Fruit fly (Drosophila melanogaster): Measurements from ENCODE around the gene Gr10b.

The Gr10b gene

dm6 chrX:11391364-11391915, 21.6 kb downstream of the Gr10b start (continued):
- TF ChIP-seq CG18764 (GFP tag; optimal IDR thresholded peaks at IDR 0.05) (no peak), Aef1 (GFP tag; IDR thresholded peaks at IDR 0.05) (peak; percentile 60), Dbx (GFP tag; IDR thresholded peaks at IDR 0.05) (peak; percentile 50; the same call in 2 of the 3 replicates), CG7271 (tag; optimal IDR thresholded peaks at IDR 0.05) (no peak), vvl (GFP tag; IDR thresholded peaks at IDR 0.05) (peak; percentile 75), CG2120 (GFP tag; optimal IDR thresholded peaks at IDR 0.05) (peak; percentile 54), CG12942 (GFP tag; optimal IDR thresholded peaks at IDR 0.05) (no peak), CG7839 (tag; optimal IDR thresholded peaks at IDR 0.05) (peak; percentile 42), Dll (GFP tag; IDR thresholded peaks at IDR 0.05; ENCODE audit: partially characterized antibody) (no peak), Vsx1 (GFP tag; optimal IDR thresholded peaks at IDR 0.05) (no peak), CG7786 (GFP tag; optimal IDR thresholded peaks at IDR 0.05) (peak; percentile 16), CG13123 (GFP tag; optimal IDR thresholded peaks at IDR 0.05) (no peak), CG17612 (GFP tag; IDR thresholded peaks at IDR 0.05) (peak; percentile 42; the same call in 1 of the 2 replicates), cwo (GFP tag; optimal IDR thresholded peaks at IDR 0.05) (peak; percentile 5), bcd (GFP tag; optimal IDR thresholded peaks at IDR 0.05) (peak; percentile 20), CG14441 (GFP tag; IDR thresholded peaks at IDR 0.05) (peak; percentile 78), amos (GFP tag; IDR thresholded peaks at IDR 0.05; ENCODE audit: partially characterized antibody) (no peak), ci (GFP tag; IDR thresholded peaks at IDR 0.05) (peak; percentile 44; the same call in 1 of the 3 replicates), CG8478 (optimal IDR thresholded peaks at IDR 0.05) (no peak), insv (GFP tag; optimal IDR thresholded peaks at IDR 0.05) (no peak), CG2889 (GFP tag; IDR thresholded peaks at IDR 0.05) (peak; percentile 48; the same call in 1 of the 3 replicates), Ada2b (GFP tag; IDR thresholded peaks at IDR 0.05) (peak; percentile 81), CG10321 (GFP tag; IDR thresholded peaks at IDR 0.05) (no peak), CG2678 (tag; optimal IDR thresholded peaks at IDR 0.05) (peak; percentile 59), CG10462 (GFP tag; optimal IDR thresholded peaks at IDR 0.05) (no peak), grau (tag; optimal IDR thresholded peaks at IDR 0.05) (peak; percentile 86), zfh1 (GFP tag; IDR thresholded peaks at IDR 0.05) (peak; percentile 35; the same call in 1 of the 3 replicates), gro (GFP tag; optimal IDR thresholded peaks at IDR 0.05) (peak; percentile 10), Bgb (GFP tag; IDR thresholded peaks at IDR 0.05; ENCODE audit: partially characterized antibody) (no peak), p53 (GFP tag; optimal IDR thresholded peaks at IDR 0.05) (no peak), CG17829 (tag; optimal IDR thresholded peaks at IDR 0.05) (no peak), sisA (GFP tag; IDR thresholded peaks at IDR 0.05) (peak; percentile 64), psq (GFP tag; optimal IDR thresholded peaks at IDR 0.05) (no peak), CG3407 (GFP tag; optimal IDR thresholded peaks at IDR 0.05) (no peak), CG14965 (GFP tag; optimal IDR thresholded peaks at IDR 0.05; ENCODE audit: borderline replicate concordance) (no peak), CG11093 (GFP tag; IDR thresholded peaks at IDR 0.05) (0 out of 3 replicates have a peak, but pooled peaks have one; percentile 36), CG12155 (GFP tag; optimal IDR thresholded peaks at IDR 0.05) (no peak), CG8290 (GFP tag; optimal IDR thresholded peaks at IDR 0.05) (no peak), CG8290 (tag; optimal IDR thresholded peaks at IDR 0.05) (peak in 1 of 2 experiments; percentile 67), B-H1 (GFP tag; IDR thresholded peaks at IDR 0.05) (peak; percentile 55; the same call in 1 of the 3 replicates), Rfx (GFP tag; IDR thresholded peaks at IDR 0.05) (peak; percentile 87), chinmo (GFP tag; IDR thresholded peaks at IDR 0.05; ENCODE audit: partially characterized antibody) (no peak), wor (GFP tag; IDR thresholded peaks at IDR 0.05) (peak; percentile 35; the same call in 1 of the 2 replicates), CG15269 (tag; optimal IDR thresholded peaks at IDR 0.05) (peak; percentile 70), CG8944 (GFP tag; optimal IDR thresholded peaks at IDR 0.05) (peak; percentile 40), CG12391 (tag; optimal IDR thresholded peaks at IDR 0.05) (peak; percentile 5), CG31224 (GFP tag; IDR thresholded peaks at IDR 0.05) (peak; percentile 48; the same call in 1 of the 2 replicates), chif (GFP tag; optimal IDR thresholded peaks at IDR 0.05) (peak in 1 of 2 experiments; percentile 9), unpg (GFP tag; optimal IDR thresholded peaks at IDR 0.05) (peak; percentile 57), bsh (GFP tag; optimal IDR thresholded peaks at IDR 0.05) (peak in 1 of 2 experiments; percentile 8), fd3F (GFP tag; optimal IDR thresholded peaks at IDR 0.05) (peak; percentile 46)
